Worm (Caenorhabditis elegans): Measurements from ENCODE around the gene F45H10.2.

Gene F45H10.2

ce11 chrII:13481781-13482455 lies 10.9 kb downstream of the F45H10.2 start, which contains the start of gene E01G4.6:
Gene E01G4.6 (plus strand): TSS chrII:13482405.
- TF ChIP-seq dve-1 (tag; optimal IDR thresholded peaks at IDR 0.05), result no peak
- TF ChIP-seq eyg-1 (tag; optimal IDR thresholded peaks at IDR 0.05), result no peak
- no peak for TF ChIP-seq ceh-2 (tag; optimal IDR thresholded peaks at IDR 0.05)
- TF ChIP-seq ceh-6 (GFP tag; optimal IDR thresholded peaks at IDR 0.05), result no peak
- TF ChIP-seq mec-3 (tag; optimal IDR thresholded peaks at IDR 0.05; ENCODE audit: borderline replicate concordance), result no peak
- TF ChIP-seq pha-2 (tag; optimal IDR thresholded peaks at IDR 0.05), result no peak
- no peak for TF ChIP-seq lin-11 (tag; optimal IDR thresholded peaks at IDR 0.05)
- no peak for TF ChIP-seq ceh-31 (tag; optimal IDR thresholded peaks at IDR 0.05)
- TF ChIP-seq pax-1 (tag; optimal IDR thresholded peaks at IDR 0.05), result no peak
- no peak for TF ChIP-seq fkh-10 (GFP tag; optimal IDR thresholded peaks at IDR 0.05)
- TF ChIP-seq lim-6 (tag; optimal IDR thresholded peaks at IDR 0.05), result no peak
- no peak for TF ChIP-seq fax-1 (tag; optimal IDR thresholded peaks at IDR 0.05)
- TF ChIP-seq sox-2 (GFP tag; IDR thresholded peaks at IDR 0.05), result no peak
- TF ChIP-seq ets-4 (tag; optimal IDR thresholded peaks at IDR 0.05), result no peak
- TF ChIP-seq hlh-15 (tag; optimal IDR thresholded peaks at IDR 0.05), result no peak
- TF ChIP-seq fkh-6 (tag; optimal IDR thresholded peaks at IDR 0.05), result no peak
- TF ChIP-seq C38D4.7 (GFP tag; optimal IDR thresholded peaks at IDR 0.05), result no peak
- no peak for TF ChIP-seq K02D7.2 (tag; optimal IDR thresholded peaks at IDR 0.05)
- TF ChIP-seq ceh-18 (tag; optimal IDR thresholded peaks at IDR 0.05), result no peak

- TF ChIP-seq dve-1 (tag; optimal IDR thresholded peaks at IDR 0.05), result no peak
- no peak for TF ChIP-seq ahr-1 (tag; optimal IDR thresholded peaks at IDR 0.05)
- no peak for TF ChIP-seq ceh-24 (tag; optimal IDR thresholded peaks at IDR 0.05)
- no peak for TF ChIP-seq nfya-1 (tag; optimal IDR thresholded peaks at IDR 0.05)
- no peak for TF ChIP-seq unc-55 (GFP tag; optimal IDR thresholded peaks at IDR 0.05)
- no peak for TF ChIP-seq T23F11.4 (GFP tag; optimal IDR thresholded peaks at IDR 0.05)
- TF ChIP-seq hlh-6 (tag; optimal IDR thresholded peaks at IDR 0.05), result no peak
- TF ChIP-seq ets-4 (tag; optimal IDR thresholded peaks at IDR 0.05), result no peak
Observed at ce11 chrII:13479424-13479823, 13.4 kb downstream of the F45H10.2 start.

ce11 chrII:13477230-13477629 lies 15.6 kb downstream of the F45H10.2 start:
- TF ChIP-seq pax-1 (tag; optimal IDR thresholded peaks at IDR 0.05) (no peak), ceh-31 (tag; optimal IDR thresholded peaks at IDR 0.05) (peak; percentile 11), elt-2 (tag; optimal IDR thresholded peaks at IDR 0.05) (peak; percentile 9)

ce11 chrII:13472101-13472500 lies 20.7 kb downstream of the F45H10.2 start, which contains the start of gene E01G4.5:
Gene E01G4.5 (plus strand): TSS chrII:13472401.
- TF ChIP-seq fkh-6 (tag; optimal IDR thresholded peaks at IDR 0.05) (no peak), ahr-1 (tag; optimal IDR thresholded peaks at IDR 0.05) (no peak), ceh-24 (tag; optimal IDR thresholded peaks at IDR 0.05) (no peak), ceh-18 (tag; optimal IDR thresholded peaks at IDR 0.05) (no peak), C08G9.2 (tag; optimal IDR thresholded peaks at IDR 0.05) (no peak), syd-9 (tag; optimal IDR thresholded peaks at IDR 0.05) (no peak), unc-86 (tag; optimal IDR thresholded peaks at IDR 0.05) (no peak), npax-4 (tag; optimal IDR thresholded peaks at IDR 0.05) (no peak), hlh-15 (tag; optimal IDR thresholded peaks at IDR 0.05) (no peak), ceh-6 (GFP tag; optimal IDR thresholded peaks at IDR 0.05) (no peak), gmeb-2 (tag; optimal IDR thresholded peaks at IDR 0.05) (no peak), ceh-48 (tag; optimal IDR thresholded peaks at IDR 0.05) (no peak), hlh-13 (GFP tag; optimal IDR thresholded peaks at IDR 0.05) (no peak), nhr-11 (tag; optimal IDR thresholded peaks at IDR 0.05) (no peak)

- TF ChIP-seq ceh-18 (tag; optimal IDR thresholded peaks at IDR 0.05) (no peak), hlh-13 (GFP tag; optimal IDR thresholded peaks at IDR 0.05) (no peak), ceh-9 (tag; optimal IDR thresholded peaks at IDR 0.05) (no peak), hlh-8 (tag; optimal IDR thresholded peaks at IDR 0.05) (no peak), sox-2 (GFP tag; IDR thresholded peaks at IDR 0.05) (no peak), T23F11.4 (GFP tag; optimal IDR thresholded peaks at IDR 0.05) (no peak), K09A11.1 (tag; optimal IDR thresholded peaks at IDR 0.05; ENCODE audit: insufficient read depth) (no peak), ref-2 (tag; optimal IDR thresholded peaks at IDR 0.05) (no peak)
Observed at ce11 chrII:13470655-13471054, 22.2 kb downstream of the F45H10.2 start.
